Worm (Caenorhabditis elegans) whole organism, L4/young adult: ENCODE results near the gene nspg-7.2.

Experiments
- W03F9.2 ChIP-seq: fragments of 150-350 bp; optimal IDR thresholded peaks from 2 replicates; lab custom pipeline; 2014; ENCODE audit warnings: missing biosample characterization, missing genetic modification characterization
- dao-5 ChIP-seq: sonication (generic microtip); optimal IDR thresholded peaks from 2 replicates; lab custom pipeline; 2016; ENCODE audit warnings: missing genotype, missing genetic modification characterization, moderate library complexity, missing compliant biosample characterization
- him-1 ChIP-seq: sonication (generic microtip); optimal IDR thresholded peaks from 2 replicates; lab custom pipeline; 2016; ENCODE audit warnings: missing genotype, missing genetic modification reagents, missing genetic modification characterization, missing compliant biosample characterization

DNA sequence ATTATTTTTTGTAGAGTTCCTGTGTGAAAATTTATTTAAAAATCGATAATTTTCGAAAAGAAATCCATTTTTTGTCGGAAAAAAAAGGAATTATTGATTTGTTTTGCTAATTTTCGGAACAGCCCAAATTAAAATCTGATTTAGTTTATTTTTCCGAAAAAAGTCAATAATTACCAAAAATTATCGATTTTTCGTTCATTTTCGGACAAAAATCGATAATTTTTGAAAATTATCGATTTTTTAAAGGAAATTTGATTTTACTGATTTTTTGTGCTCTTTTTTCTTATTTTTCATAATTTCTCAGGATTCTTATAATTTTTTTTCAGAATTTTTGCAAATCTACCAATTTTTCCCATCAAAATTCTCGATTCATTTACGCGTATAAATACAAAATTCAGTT, 16.8 kb downstream of the nspg-7.2 start:
- TF ChIP-seq dao-5, result no peak
- no peak for TF ChIP-seq him-1
- no peak for TF ChIP-seq W03F9.2
